Worm (Caenorhabditis elegans) whole organism, L3 larva: ENCODE data around the gene col-13.

ENCODE experiments used
- R02D3.7 ChIP-seq: fragments of 150-350 bp; optimal IDR thresholded peaks from 2 replicates; lab custom pipeline; 2014; ENCODE audit warnings: missing biosample characterization, missing genetic modification characterization
- egl-27 ChIP-seq: sonication (generic microtip); optimal IDR thresholded peaks from 4 replicates; lab custom pipeline; 2017; ENCODE audit warnings: missing biosample characterization, missing genetic modification reagents, missing genetic modification characterization
- fkh-10 ChIP-seq: sonication (generic microtip); optimal IDR thresholded peaks from 2 replicates; lab custom pipeline; 2017; ENCODE audit warnings: missing biosample characterization, missing genetic modification reagents, missing genetic modification characterization
- lin-39 ChIP-seq: fragments of 150-350 bp; optimal IDR thresholded peaks from 2 replicates; lab custom pipeline; 2018; ENCODE audit warnings: missing biosample characterization, missing genetic modification reagents, missing genetic modification characterization
- mdl-1 ChIP-seq: fragments of 150-350 bp; optimal IDR thresholded peaks from 2 replicates; lab custom pipeline; 2014; ENCODE audit warnings: missing biosample characterization, missing genetic modification characterization
- nfya-1 ChIP-seq: sonication (generic microtip); optimal IDR thresholded peaks from 2 replicates; lab custom pipeline; 2017; ENCODE audit warnings: missing genetic modification characterization, mild to moderate bottlenecking, missing compliant biosample characterization, antibody characterized with exemption, moderate library complexity; ENCODE audit not compliant: insufficient read depth
- nhr-11 ChIP-seq: fragments of 150-350 bp; optimal IDR thresholded peaks from 2 replicates; lab custom pipeline; 2014; ENCODE audit warnings: missing biosample characterization, missing genetic modification characterization
- nhr-12 ChIP-seq: fragments of 150-350 bp; optimal IDR thresholded peaks from 2 replicates; lab custom pipeline; 2014; ENCODE audit warnings: missing biosample characterization, missing genetic modification characterization
- nhr-25 ChIP-seq: sonication (generic microtip); optimal IDR thresholded peaks from 2 replicates; lab custom pipeline; 2017; ENCODE audit warnings: missing biosample characterization, missing genetic modification characterization
- skn-1 ChIP-seq: fragments of 150-350 bp; optimal IDR thresholded peaks from 2 replicates; lab custom pipeline; 2014; ENCODE audit warnings: missing biosample characterization, missing genetic modification characterization
- tbx-2 ChIP-seq: sonication (generic microtip); optimal IDR thresholded peaks from 2 replicates; lab custom pipeline; 2016; ENCODE audit warnings: mild to moderate bottlenecking, missing genetic modification characterization, missing compliant biosample characterization
- unc-62 ChIP-seq: fragments of 150-350 bp; sonication (generic microtip); optimal IDR thresholded peaks from 4 replicates; lab custom pipeline; 2014; ENCODE audit warnings: missing biosample characterization, missing genetic modification reagents, missing genetic modification characterization
- ztf-11 ChIP-seq: fragments of 150-350 bp; optimal IDR thresholded peaks from 2 replicates; lab custom pipeline; 2014; ENCODE audit warnings: missing biosample characterization, missing genetic modification characterization

DNA sequence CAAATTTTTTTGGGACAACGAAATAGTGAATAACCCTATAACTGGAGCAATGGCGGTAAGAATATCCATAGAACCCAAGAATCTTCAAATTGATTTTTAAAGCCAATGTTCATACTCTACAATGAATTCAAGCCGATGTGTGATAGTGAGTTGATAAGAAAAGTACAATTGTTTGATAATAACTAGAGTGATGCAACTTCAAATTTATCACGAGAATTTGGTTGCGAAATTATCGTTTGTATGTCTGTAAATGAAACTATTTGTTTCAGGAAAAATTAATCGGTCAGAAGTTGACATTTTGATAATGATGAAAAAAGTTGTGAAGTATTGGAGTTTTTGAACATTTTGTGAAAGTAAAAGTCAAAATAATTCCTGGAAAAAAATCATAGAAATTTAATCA, 22.4 kb downstream of the col-13 start:
- no peak for TF ChIP-seq tbx-2 (tag; lab: Kevin White, UChicago)
- no peak for TF ChIP-seq skn-1 (tag; lab: Kevin White, UChicago)
- no peak for TF ChIP-seq egl-27 (tag; lab: Kevin White, UChicago)
- no peak for TF ChIP-seq ztf-11 (tag; lab: Kevin White, UChicago)
- no peak for TF ChIP-seq nhr-25 (tag; lab: Kevin White, UChicago)
- no peak for TF ChIP-seq nhr-12 (tag; lab: Kevin White, UChicago)
- TF ChIP-seq fkh-10 (GFP tag; lab: Kevin White, UChicago), result no peak
- TF ChIP-seq unc-62 (GFP tag; lab: Kevin White, UChicago), result no peak
- no peak for TF ChIP-seq R02D3.7 (tag; lab: Kevin White, UChicago)
- no peak for TF ChIP-seq mdl-1
- TF ChIP-seq nfya-1 (tag; lab: Kevin White, UChicago), result no peak
- no peak for TF ChIP-seq lin-39 (tag; lab: Kevin White, UChicago)
- no peak for TF ChIP-seq nhr-11 (tag; lab: Kevin White, UChicago)
